Worm (Caenorhabditis elegans) whole organism, L1 larva: ENCODE measurements around the gene npr-4.

ENCODE experiments used
- C04F5.9 ChIP-seq: sonication (generic microtip); optimal IDR thresholded peaks from 2 replicates; lab custom pipeline; 2016; ENCODE audit warnings: missing genetic modification characterization, missing compliant biosample characterization
- blmp-1 ChIP-seq: fragments of 150-350 bp; optimal IDR thresholded peaks from 2 replicates; lab custom pipeline; 2014; ENCODE audit warnings: missing biosample characterization, missing genetic modification characterization
- ceh-8 ChIP-seq: fragments of 200-800 bp; sonication (Bioruptor generic); optimal IDR thresholded peaks from 2 replicates; lab custom pipeline; 2018; ENCODE audit warnings: mild to moderate bottlenecking, missing genetic modification characterization, moderate library complexity, missing compliant biosample characterization
- ceh-82 ChIP-seq, 3 experiments: fragments of 150-350 bp in 1 of 3; sonication (generic microtip) in 2 of 3; optimal IDR thresholded peaks; 2 replicates each; lab custom pipeline; 2014 to 2017; ENCODE audit warnings: missing biosample characterization in 3 of 3, missing genetic modification characterization in 3 of 3
- ces-1 ChIP-seq: fragments of 150-350 bp; optimal IDR thresholded peaks from 2 replicates; lab custom pipeline; 2014; ENCODE audit warnings: missing biosample characterization, missing genetic modification reagents, missing genetic modification characterization
- dpl-1 ChIP-seq, 3 experiments: fragments of 150-350 bp in 2 of 3; sonication (generic microtip) in 1 of 3; optimal IDR thresholded peaks; 2 replicates each; lab custom pipeline; 2014 to 2017; ENCODE audit warnings: missing biosample characterization in 3 of 3, missing genetic modification characterization in 3 of 3, missing genetic modification reagents in 3 of 3
- efl-3 ChIP-seq: fragments of 200-800 bp; sonication (Bioruptor generic); optimal IDR thresholded peaks from 2 replicates; lab custom pipeline; 2018; ENCODE audit warnings: mild to moderate bottlenecking, missing genetic modification characterization, missing compliant biosample characterization
- egl-27 ChIP-seq, 2 experiments: fragments of 150-350 bp in 1 of 2; sonication (generic microtip); optimal IDR thresholded peaks; 3 replicates each; lab custom pipeline; 2017 to 2018; ENCODE audit warnings: missing biosample characterization in 2 of 2, missing genetic modification characterization in 2 of 2, missing genetic modification reagents in 2 of 2
- elt-2 ChIP-seq: sonication (generic microtip); optimal IDR thresholded peaks from 2 replicates; lab custom pipeline; 2016; ENCODE audit warnings: missing genetic modification characterization, mild to moderate bottlenecking, inconsistent platforms, missing compliant biosample characterization, missing genetic modification reagents
- elt-3 ChIP-seq, 6 experiments: fragments of 150-350 bp in 1 of 6; sonication (generic microtip); optimal IDR thresholded peaks; 2 replicates each; lab custom pipeline; 2017 to 2018; ENCODE audit warnings: missing biosample characterization in 6 of 6, missing genetic modification characterization in 6 of 6, inconsistent platforms in 1 of 6
- fkh-4 ChIP-seq: sonication (generic microtip); optimal IDR thresholded peaks from 2 replicates; lab custom pipeline; 2016; ENCODE audit warnings: missing compliant biosample characterization, missing genetic modification characterization, borderline replicate concordance
- grh-1 ChIP-seq: fragments of 200-800 bp; sonication (Bioruptor generic); IDR thresholded peaks from 2 replicates; pipeline ENCODE4 v1.3.6; 2022; ENCODE audit warnings: missing genetic modification reagents, missing genetic modification characterization, missing compliant biosample characterization
- hlh-17 ChIP-seq: fragments of 200-800 bp; sonication (Bioruptor generic); optimal IDR thresholded peaks from 2 replicates; lab custom pipeline; 2018; ENCODE audit warnings: missing genetic modification characterization, mild to moderate bottlenecking, missing compliant biosample characterization, moderate library complexity, borderline replicate concordance
- lin-13 ChIP-seq: fragments of 150-350 bp; optimal IDR thresholded peaks from 2 replicates; lab custom pipeline; 2014; ENCODE audit warnings: missing biosample characterization, missing genetic modification reagents, missing genetic modification characterization
- lin-14 ChIP-seq: fragments of 200-800 bp; sonication (Bioruptor generic); optimal IDR thresholded peaks from 2 replicates; lab custom pipeline; 2018; ENCODE audit warnings: mild to moderate bottlenecking, missing genetic modification characterization, moderate library complexity, missing compliant biosample characterization
- lin-15B ChIP-seq: fragments of 150-350 bp; sonication (generic microtip); optimal IDR thresholded peaks from 3 replicates; lab custom pipeline; 2014; ENCODE audit warnings: missing biosample characterization, missing genetic modification characterization
- lin-35 ChIP-seq, 2 experiments: fragments of 150-350 bp; optimal IDR thresholded peaks; 2 replicates each; lab custom pipeline; 2014; ENCODE audit warnings: missing biosample characterization in 2 of 2, missing genetic modification characterization in 2 of 2, missing genetic modification reagents in 2 of 2
- lsy-2 ChIP-seq, 2 experiments: fragments of 150-350 bp; optimal IDR thresholded peaks; 2 replicates each; lab custom pipeline; 2014; ENCODE audit warnings: missing biosample characterization in 2 of 2, missing genetic modification characterization in 2 of 2
- mdl-1 ChIP-seq, 2 experiments: fragments of 150-350 bp; optimal IDR thresholded peaks; 2 replicates each; lab custom pipeline; 2014 to 2017; ENCODE audit warnings: missing biosample characterization in 2 of 2, missing genetic modification characterization in 2 of 2, inconsistent platforms in 1 of 2
- nhr-12 ChIP-seq: sonication (generic microtip); optimal IDR thresholded peaks from 2 replicates; lab custom pipeline; 2017; ENCODE audit warnings: missing biosample characterization, missing genetic modification characterization
- nhr-19 ChIP-seq: fragments of 200-800 bp; sonication (Bioruptor generic); conservative IDR thresholded peaks from 2 replicates; pipeline ENCODE4 v1.3.6; 2022; ENCODE audit warnings: missing genetic modification characterization, missing compliant biosample characterization
- nhr-20 ChIP-seq: sonication (generic microtip); optimal IDR thresholded peaks from 2 replicates; lab custom pipeline; 2016; ENCODE audit warnings: mild to moderate bottlenecking, missing genetic modification characterization, missing compliant biosample characterization
- nhr-71 ChIP-seq: sonication (generic microtip); optimal IDR thresholded peaks from 2 replicates; lab custom pipeline; 2016; ENCODE audit warnings: mild to moderate bottlenecking, missing genetic modification characterization, moderate library complexity, missing compliant biosample characterization
- nhr-77 ChIP-seq: fragments of 150-350 bp; optimal IDR thresholded peaks from 2 replicates; lab custom pipeline; 2014; ENCODE audit warnings: missing biosample characterization, missing genetic modification characterization
- nhr-84 ChIP-seq: sonication (generic microtip); optimal IDR thresholded peaks from 2 replicates; lab custom pipeline; 2017; ENCODE audit warnings: missing biosample characterization, missing genetic modification characterization
- nhr-85 ChIP-seq: sonication (generic microtip); peaks from one replicate; lab custom pipeline; 2016; ENCODE audit warnings: missing genetic modification characterization, inconsistent platforms, missing compliant biosample characterization
- pqm-1 ChIP-seq: sonication (generic microtip); optimal IDR thresholded peaks from 3 replicates; lab custom pipeline; 2017; ENCODE audit warnings: missing biosample characterization, missing genetic modification characterization
- rnt-1 ChIP-seq: sonication (generic microtip); optimal IDR thresholded peaks from 2 replicates; lab custom pipeline; 2016; ENCODE audit warnings: mild to moderate bottlenecking, missing genetic modification characterization, moderate library complexity, missing compliant biosample characterization
- skn-1 ChIP-seq: fragments of 150-350 bp; optimal IDR thresholded peaks from 2 replicates; lab custom pipeline; 2014; ENCODE audit warnings: missing biosample characterization, missing genetic modification characterization
- snu-23 ChIP-seq: sonication (generic microtip); optimal IDR thresholded peaks from 2 replicates; lab custom pipeline; 2016; ENCODE audit warnings: missing genetic modification characterization, missing compliant biosample characterization
- sox-4 ChIP-seq: sonication (generic microtip); optimal IDR thresholded peaks from 2 replicates; lab custom pipeline; 2016; ENCODE audit warnings: missing genetic modification characterization, missing compliant biosample characterization
- sup-37 ChIP-seq: fragments of 200-800 bp; sonication (Bioruptor generic); optimal IDR thresholded peaks from 2 replicates; lab custom pipeline; 2018; ENCODE audit warnings: mild to moderate bottlenecking, missing genetic modification characterization, missing compliant biosample characterization
- tbx-2 ChIP-seq: sonication (generic microtip); optimal IDR thresholded peaks from 2 replicates; lab custom pipeline; 2016; ENCODE audit warnings: missing genetic modification characterization, missing compliant biosample characterization
- unc-130 ChIP-seq: fragments of 150-350 bp; optimal IDR thresholded peaks from 2 replicates; lab custom pipeline; 2017; ENCODE audit warnings: missing biosample characterization, missing genetic modification characterization, inconsistent platforms
- ztf-11 ChIP-seq, 2 experiments: sonication (generic microtip); optimal IDR thresholded peaks; 2 replicates each; lab custom pipeline; 2016 to 2017; ENCODE audit warnings: missing genetic modification characterization in 2 of 2, missing biosample characterization in 1 of 2, missing compliant biosample characterization in 1 of 2
- ztf-4 ChIP-seq: fragments of 150-350 bp; optimal IDR thresholded peaks from 2 replicates; lab custom pipeline; 2014; ENCODE audit warnings: missing biosample characterization, missing genetic modification characterization

npr-4 gene

DNA sequence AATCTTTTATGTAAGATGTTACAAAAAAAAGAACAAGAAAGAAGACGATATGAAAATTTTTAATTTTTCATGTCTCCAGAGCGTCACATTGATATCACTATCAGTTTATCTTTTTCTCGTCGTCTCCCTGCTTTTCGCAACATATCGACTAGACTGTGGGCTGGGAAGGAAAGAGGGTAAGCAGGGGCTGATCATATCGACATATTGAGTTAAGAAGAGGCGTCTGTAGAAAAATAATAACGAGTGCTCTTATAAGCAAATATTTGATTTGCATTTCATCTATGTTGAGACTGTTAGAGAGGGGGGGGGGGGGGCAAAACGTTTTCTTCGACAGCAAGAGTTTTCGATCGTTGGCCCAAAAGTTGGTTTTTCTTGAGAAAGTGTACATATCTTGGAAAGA is 32.5 kb downstream of the npr-4 start:
- TF ChIP-seq nhr-85 = peak; percentile 19
- no peak for TF ChIP-seq nhr-12 (tag; lab: Kevin White, UChicago)
- TF ChIP-seq nhr-84 (tag; lab: Kevin White, UChicago) = no peak
- TF ChIP-seq tbx-2 = peak; percentile 5
- peak; percentile 8 for TF ChIP-seq sup-37 (GFP tag; lab: Kevin White, UChicago)
- peak; percentile 34 for TF ChIP-seq nhr-19 (GFP tag; lab: Robert Waterston, UW)
- peak; percentile 33 for TF ChIP-seq lin-14
- peak in 1 of 2 experiments; percentile 13 for TF ChIP-seq lin-35 (GFP tag; optimal IDR thresholded peaks at IDR 0.05; lab: Kevin White, UChicago)
- TF ChIP-seq egl-27 (tag; optimal IDR thresholded peaks at IDR 0.05; lab: Kevin White, UChicago) = peak in 1 of 2 experiments; percentile 10
- no peak for TF ChIP-seq ztf-4 (tag; lab: Kevin White, UChicago)
- peak; percentile 71 for TF ChIP-seq nhr-20
- TF ChIP-seq lin-13 = no peak
- no peak for TF ChIP-seq pqm-1 (tag; lab: Kevin White, UChicago)
- TF ChIP-seq nhr-77 (tag; lab: Kevin White, UChicago) = peak; percentile 37
- TF ChIP-seq lsy-2 (tag; optimal IDR thresholded peaks at IDR 0.05; lab: Kevin White, UChicago) = peak in 1 of 2 experiments; percentile 4
- TF ChIP-seq elt-3 (tag; optimal IDR thresholded peaks at IDR 0.05; lab: Kevin White, UChicago) = peak in 2 of 6 experiments; percentile 7 to 20
- TF ChIP-seq fkh-4 = no peak
- TF ChIP-seq skn-1 (tag; lab: Kevin White, UChicago) = no peak
- TF ChIP-seq ceh-82 (tag; optimal IDR thresholded peaks at IDR 0.05; lab: Kevin White, UChicago) = no peak

DNA sequence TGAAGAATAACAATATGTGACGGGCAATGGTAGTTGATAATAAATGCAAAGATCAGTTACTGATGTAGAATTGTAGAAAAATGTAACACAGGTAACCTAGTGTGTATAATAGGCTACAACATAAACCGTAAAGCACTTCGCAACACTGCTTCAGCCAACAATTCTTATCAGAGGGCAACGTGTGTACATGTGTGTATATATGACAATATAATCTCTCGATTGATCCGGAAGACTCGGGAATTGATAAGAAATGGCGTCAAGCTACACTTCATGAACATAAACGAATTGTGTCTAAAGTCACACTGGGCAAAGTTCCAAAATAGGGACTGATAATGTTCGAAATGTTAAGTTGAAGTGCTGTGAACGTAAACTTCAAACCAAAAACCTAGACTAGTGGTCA is 33.0 kb downstream of the npr-4 start:
- TF ChIP-seq rnt-1 = no peak
- TF ChIP-seq efl-3 (GFP tag; lab: Kevin White, UChicago) = no peak
- TF ChIP-seq elt-2 (tag; lab: Kevin White, UChicago) = peak; percentile 86
- no peak for TF ChIP-seq nhr-20
- TF ChIP-seq mdl-1 (tag; optimal IDR thresholded peaks at IDR 0.05; lab: Kevin White, UChicago) = peak in 1 of 2 experiments; percentile 32
- no peak for TF ChIP-seq sox-4 (tag; lab: Kevin White, UChicago)
- TF ChIP-seq dpl-1 (GFP tag; optimal IDR thresholded peaks at IDR 0.05; lab: Kevin White, UChicago) = no peak
- no peak for TF ChIP-seq ceh-8 (GFP tag; lab: Kevin White, UChicago)
- TF ChIP-seq ces-1 (GFP tag; lab: Kevin White, UChicago) = no peak
- no peak for TF ChIP-seq nhr-84 (tag; lab: Kevin White, UChicago)

DNA sequence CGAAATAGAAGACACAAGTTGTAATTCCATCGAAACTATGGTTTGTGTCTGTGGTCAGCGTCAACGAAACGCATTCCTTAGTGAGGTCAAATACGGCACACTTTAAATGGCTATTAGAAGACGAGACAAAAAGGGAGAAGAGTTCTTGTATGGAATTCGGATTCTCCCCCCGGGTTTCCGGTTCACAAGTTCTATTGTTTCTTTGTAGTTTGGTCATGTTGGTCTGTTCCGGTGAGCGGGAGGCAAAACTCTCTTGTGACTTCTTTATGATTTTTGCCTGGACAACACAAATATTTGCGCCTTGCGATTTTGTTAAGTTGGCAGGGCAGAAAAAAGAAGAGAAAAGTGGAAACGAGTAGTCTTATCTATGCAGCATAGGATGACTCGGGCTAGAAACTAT is 33.6 kb downstream of the npr-4 start:
- TF ChIP-seq blmp-1 (tag; lab: Kevin White, UChicago) (peak; percentile 52), ztf-11 (tag; optimal IDR thresholded peaks at IDR 0.05; lab: Kevin White, UChicago) (no peak), C04F5.9 (tag; lab: Kevin White, UChicago) (no peak), hlh-17 (no peak), egl-27 (tag; optimal IDR thresholded peaks at IDR 0.05; lab: Kevin White, UChicago) (no peak), unc-130 (tag; lab: Kevin White, UChicago) (peak; percentile 61), grh-1 (GFP tag; lab: Robert Waterston, UW) (peak; percentile 35; the same call in 1 of the 2 replicates), nhr-71 (tag; lab: Kevin White, UChicago) (peak; percentile 65), nhr-20 (peak; percentile 69), lin-15B (tag; lab: Kevin White, UChicago) (no peak), nhr-85 (peak; percentile 93), dpl-1 (GFP tag; optimal IDR thresholded peaks at IDR 0.05; lab: Kevin White, UChicago) (no peak), snu-23 (peak; percentile 29), nhr-19 (GFP tag; lab: Robert Waterston, UW) (peak; percentile 31), tbx-2 (peak; percentile 41), elt-3 (tag; optimal IDR thresholded peaks at IDR 0.05; lab: Kevin White, UChicago) (peak in 1 of 6 experiments; percentile 40), lin-14 (peak; percentile 62), lin-35 (GFP tag; optimal IDR thresholded peaks at IDR 0.05; lab: Kevin White, UChicago) (peak in 1 of 2 experiments; percentile 42)
